Fruit fly (Drosophila melanogaster) whole organism, embryonic: ENCODE measurements around the gene CG43922.
A peak's percentile ranks its signal among the peaks of the same experiment; 100 is the strongest.

ENCODE experiments used
- Adf1 ChIP-seq: fragments of 200-800 bp; sonication (Bioruptor generic); IDR thresholded peaks from 2 replicates; pipeline ENCODE4 v1.3.6; 2022; ENCODE audit warnings: missing biosample characterization, missing genetic modification characterization
- Bteb2 ChIP-seq: fragments of 200-800 bp; sonication (Bioruptor generic); optimal IDR thresholded peaks from 2 replicates; lab custom pipeline; 2016; ENCODE audit warnings: missing biosample characterization, missing genetic modification characterization
- CG10321 ChIP-seq: fragments of 200-800 bp; sonication (Bioruptor generic); IDR thresholded peaks from 2 replicates; pipeline ENCODE4 v1.3.6; 2022; ENCODE audit warnings: missing biosample characterization, missing genetic modification characterization
- CG10543 ChIP-seq: fragments of 200-800 bp; sonication (Bioruptor generic); optimal IDR thresholded peaks from 3 replicates; lab custom pipeline; 2017; ENCODE audit warnings: missing biosample characterization, mild to moderate bottlenecking, missing genetic modification characterization, moderate library complexity
- CG10654 ChIP-seq: fragments of 200-800 bp; sonication (Bioruptor generic); optimal IDR thresholded peaks from 2 replicates; lab custom pipeline; 2016; ENCODE audit warnings: missing biosample characterization, missing genetic modification characterization
- CG11247 ChIP-seq: fragments of 200-800 bp; sonication (Bioruptor generic); IDR thresholded peaks from 2 replicates; pipeline ENCODE4 v1.3.6; 2022; ENCODE audit warnings: missing biosample characterization, missing genetic modification characterization
- CG12236 ChIP-seq: fragments of 200-800 bp; sonication (Bioruptor generic); optimal IDR thresholded peaks from 2 replicates; lab custom pipeline; 2016; ENCODE audit warnings: missing biosample characterization, missing genetic modification characterization
- CG13287 ChIP-seq: fragments of 200-800 bp; sonication (Bioruptor generic); IDR thresholded peaks from 2 replicates; pipeline ENCODE4 v1.3.6; 2022; ENCODE audit warnings: missing biosample characterization, missing genetic modification characterization; ENCODE audit not compliant: partially characterized antibody
- CG14014 ChIP-seq: fragments of 200-800 bp; sonication (Bioruptor generic); IDR thresholded peaks from 2 replicates; pipeline ENCODE4 v1.3.6; 2022; ENCODE audit warnings: missing biosample characterization, missing genetic modification characterization
- CG14050 ChIP-seq: fragments of 200-800 bp; sonication (Bioruptor generic); IDR thresholded peaks from 3 replicates; pipeline ENCODE4 v1.3.6; 2022; ENCODE audit warnings: missing biosample characterization, missing genetic modification characterization
- CG17361 ChIP-seq: fragments of 200-800 bp; sonication (Bioruptor generic); IDR thresholded peaks from 3 replicates; pipeline ENCODE4 v1.3.6; 2022; ENCODE audit warnings: missing biosample characterization, missing genetic modification characterization
- CG30403 ChIP-seq: fragments of 200-800 bp; sonication (Bioruptor generic); optimal IDR thresholded peaks from 3 replicates; lab custom pipeline; 2016; ENCODE audit warnings: missing biosample characterization, missing genetic modification characterization
- CG33557 ChIP-seq: fragments of 200-800 bp; sonication (Bioruptor generic); optimal IDR thresholded peaks from 2 replicates; lab custom pipeline; 2019; ENCODE audit warnings: missing biosample characterization, mild to moderate bottlenecking, missing genetic modification characterization, moderate library complexity
- CG4730 ChIP-seq: fragments of 200-800 bp; sonication (Bioruptor generic); IDR thresholded peaks from 2 replicates; pipeline ENCODE4 v1.3.6; 2022; ENCODE audit warnings: missing biosample characterization, missing genetic modification characterization
- CG4854 ChIP-seq: fragments of 200-800 bp; sonication (Bioruptor generic); optimal IDR thresholded peaks from 2 replicates; lab custom pipeline; 2016; ENCODE audit warnings: missing biosample characterization, missing genetic modification characterization, inconsistent platforms
- CG6683 ChIP-seq: fragments of 200-800 bp; sonication (Bioruptor generic); optimal IDR thresholded peaks from 2 replicates; lab custom pipeline; 2017; ENCODE audit warnings: missing biosample characterization, mild to moderate bottlenecking, missing genetic modification characterization, missing genetic modification reagents
- CG8089 ChIP-seq: fragments of 200-800 bp; sonication (Bioruptor generic); optimal IDR thresholded peaks from 3 replicates; lab custom pipeline; 2016; ENCODE audit warnings: missing biosample characterization, missing genetic modification characterization
- CG8388 ChIP-seq: fragments of 200-800 bp; sonication (Bioruptor generic); optimal IDR thresholded peaks from 2 replicates; lab custom pipeline; 2019; ENCODE audit warnings: missing biosample characterization, mild to moderate bottlenecking, missing genetic modification characterization, moderate library complexity
- CG8478 ChIP-seq: fragments of >200 bp; optimal IDR thresholded peaks from 2 replicates; lab custom pipeline; 2018
- CG9215 ChIP-seq: fragments of 200-800 bp; sonication (Bioruptor generic); IDR thresholded peaks from 2 replicates; pipeline ENCODE4 v1.3.6; 2022; ENCODE audit warnings: missing biosample characterization, missing genetic modification characterization
- CTCF ChIP-seq: fragments of 200-800 bp; sonication (Bioruptor generic); optimal IDR thresholded peaks from 2 replicates; lab custom pipeline; 2017; ENCODE audit warnings: missing biosample characterization, mild to moderate bottlenecking, missing genetic modification characterization, moderate library complexity
- CkIIα-i1 ChIP-seq: fragments of 200-800 bp; sonication (Bioruptor generic); IDR thresholded peaks from 2 replicates; pipeline ENCODE4 v1.3.6; 2022; ENCODE audit warnings: missing biosample characterization, missing genetic modification characterization
- D19A ChIP-seq: fragments of 200-800 bp; optimal IDR thresholded peaks from 3 replicates; lab custom pipeline; 2019; ENCODE audit warnings: missing biosample characterization, mild to moderate bottlenecking, missing genetic modification characterization, moderate library complexity
- Dip2 ChIP-seq: fragments of 200-800 bp; sonication (Bioruptor generic); IDR thresholded peaks from 2 replicates; pipeline ENCODE4 v1.3.6; 2022; ENCODE audit warnings: missing biosample characterization, missing genetic modification characterization
- HmgZ ChIP-seq: fragments of 200-800 bp; sonication (Bioruptor generic); optimal IDR thresholded peaks from 2 replicates; lab custom pipeline; 2018; ENCODE audit warnings: missing biosample characterization, mild to moderate bottlenecking, missing genetic modification characterization
- Mes4 ChIP-seq: fragments of 200-800 bp; sonication (Bioruptor generic); optimal IDR thresholded peaks from 2 replicates; lab custom pipeline; 2016; ENCODE audit warnings: missing biosample characterization, missing genetic modification characterization
- Mrtf ChIP-seq: fragments of 200-800 bp; sonication (Bioruptor generic); IDR thresholded peaks from 3 replicates; pipeline ENCODE4 v1.3.6; 2022; ENCODE audit warnings: missing biosample characterization, missing genetic modification characterization
- ac ChIP-seq: fragments of 200-800 bp; sonication (Bioruptor generic); optimal IDR thresholded peaks from 3 replicates; lab custom pipeline; 2017; ENCODE audit warnings: missing biosample characterization, mild to moderate bottlenecking, missing genetic modification characterization
- al ChIP-seq: fragments of 200-800 bp; sonication (Bioruptor generic); IDR thresholded peaks from 2 replicates; pipeline ENCODE4 v1.3.6; 2022; ENCODE audit warnings: missing biosample characterization, missing genetic modification characterization
- ap ChIP-seq: fragments of 200-800 bp; sonication (Bioruptor generic); IDR thresholded peaks from 2 replicates; pipeline ENCODE4 v1.3.6; 2022; ENCODE audit warnings: missing biosample characterization, missing genetic modification characterization
- ase ChIP-seq: fragments of 200-800 bp; sonication (Bioruptor generic); IDR thresholded peaks from 3 replicates; pipeline ENCODE4 v1.3.6; 2022; ENCODE audit warnings: missing biosample characterization, missing genetic modification characterization
- corto ChIP-seq: fragments of 200-800 bp; sonication (Bioruptor generic); optimal IDR thresholded peaks from 2 replicates; lab custom pipeline; 2016; ENCODE audit warnings: missing biosample characterization, mild to moderate bottlenecking, missing genetic modification characterization, moderate library complexity
- cwo ChIP-seq: fragments of 200-800 bp; sonication (Bioruptor generic); optimal IDR thresholded peaks from 3 replicates; lab custom pipeline; 2017; ENCODE audit warnings: missing biosample characterization, missing genetic modification characterization, mild to moderate bottlenecking, moderate library complexity, missing genetic modification reagents
- danr ChIP-seq: fragments of 200-800 bp; sonication (Bioruptor generic); IDR thresholded peaks from 2 replicates; pipeline ENCODE4 v1.3.6; 2022; ENCODE audit warnings: missing biosample characterization, missing genetic modification characterization
- dmrt99B ChIP-seq: fragments of 200-800 bp; sonication (Bioruptor generic); optimal IDR thresholded peaks from 2 replicates; lab custom pipeline; 2018; ENCODE audit warnings: missing biosample characterization, mild to moderate bottlenecking, missing genetic modification characterization, moderate library complexity
- ems ChIP-seq: fragments of 200-800 bp; sonication (Bioruptor generic); optimal IDR thresholded peaks from 3 replicates; lab custom pipeline; 2016; ENCODE audit warnings: missing biosample characterization, missing genetic modification characterization
- esg ChIP-seq: fragments of 200-800 bp; sonication (Bioruptor generic); conservative IDR thresholded peaks from 2 replicates; pipeline ENCODE4 v1.3.6; 2022; ENCODE audit warnings: missing biosample characterization, missing genetic modification characterization
- fu2 ChIP-seq: fragments of 200-800 bp; sonication (Bioruptor generic); optimal IDR thresholded peaks from 2 replicates; lab custom pipeline; 2016; ENCODE audit warnings: missing biosample characterization, missing genetic modification characterization
- gfzf ChIP-seq: fragments of 200-800 bp; sonication (Bioruptor generic); optimal IDR thresholded peaks from 2 replicates; lab custom pipeline; 2016; ENCODE audit warnings: missing biosample characterization, mild to moderate bottlenecking, missing genetic modification characterization, moderate library complexity
- gro ChIP-seq: fragments of 200-800 bp; sonication (Bioruptor generic); optimal IDR thresholded peaks from 2 replicates; lab custom pipeline; 2016; ENCODE audit warnings: missing biosample characterization, missing genetic modification characterization
- her ChIP-seq: fragments of 200-800 bp; sonication (Bioruptor generic); optimal IDR thresholded peaks from 2 replicates; lab custom pipeline; 2016; ENCODE audit warnings: missing biosample characterization, missing genetic modification characterization
- hkb ChIP-seq, 2 experiments: fragments of 200-800 bp in 1 of 2; fragments of >200 bp in 1 of 2; sonication (Bioruptor generic) in 1 of 2; IDR thresholded peaks in 1 of 2; optimal IDR thresholded peaks in 1 of 2; 2 replicates each; pipeline versions ENCODE4 v1.3.6 to Lab custom; 2017 to 2022; ENCODE audit warnings: missing biosample characterization in 1 of 2, missing genetic modification characterization in 1 of 2
- jigr1 ChIP-seq: fragments of 200-800 bp; sonication (Bioruptor generic); IDR thresholded peaks from 3 replicates; pipeline ENCODE4 v1.3.6; 2022; ENCODE audit warnings: missing biosample characterization, missing genetic modification characterization
- kah ChIP-seq: fragments of 200-800 bp; sonication (Bioruptor generic); optimal IDR thresholded peaks from 2 replicates; lab custom pipeline; 2018; ENCODE audit warnings: missing biosample characterization, mild to moderate bottlenecking, missing genetic modification characterization
- ken ChIP-seq: fragments of 200-800 bp; sonication (Bioruptor generic); IDR thresholded peaks from 3 replicates; pipeline ENCODE4 v1.3.6; 2022; ENCODE audit warnings: missing biosample characterization, missing genetic modification characterization
- kni ChIP-seq: fragments of 200-800 bp; sonication (Bioruptor generic); optimal IDR thresholded peaks from 3 replicates; lab custom pipeline; 2017; ENCODE audit warnings: mild to moderate bottlenecking, missing biosample characterization, missing genetic modification reagents, missing genetic modification characterization
- mld ChIP-seq: fragments of 200-800 bp; sonication (Bioruptor generic); IDR thresholded peaks from 3 replicates; pipeline ENCODE4 v1.3.6; 2022; ENCODE audit warnings: missing biosample characterization, missing genetic modification characterization; ENCODE audit not compliant: partially characterized antibody
- pfk ChIP-seq: fragments of 200-800 bp; sonication (Bioruptor generic); optimal IDR thresholded peaks from 2 replicates; lab custom pipeline; 2018; ENCODE audit warnings: missing biosample characterization, mild to moderate bottlenecking, missing genetic modification characterization, moderate library complexity
- psq ChIP-seq: fragments of 200-800 bp; sonication (Bioruptor generic); optimal IDR thresholded peaks from 2 replicates; lab custom pipeline; 2017; ENCODE audit warnings: missing biosample characterization, missing genetic modification characterization
- ssp ChIP-seq: fragments of 200-800 bp; sonication (Bioruptor generic); IDR thresholded peaks from 2 replicates; pipeline ENCODE4 v1.3.6; 2022; ENCODE audit warnings: missing biosample characterization, missing genetic modification characterization
- tap ChIP-seq: fragments of 200-800 bp; optimal IDR thresholded peaks from 3 replicates; lab custom pipeline; 2019; ENCODE audit warnings: missing biosample characterization, mild to moderate bottlenecking, missing genetic modification characterization, moderate library complexity
- tio ChIP-seq: fragments of 200-800 bp; sonication (Bioruptor generic); optimal IDR thresholded peaks from 2 replicates; lab custom pipeline; 2017; ENCODE audit warnings: missing biosample characterization, missing genetic modification characterization, inconsistent platforms

CG43922 gene

dm6 chr2L:6351809-6352182 lies 43.2 kb upstream of the CG43922 start:
- TF ChIP-seq dmrt99B (tag; lab: Kevin White, UChicago) (peak; percentile 92), al (GFP tag; lab: Robert Waterston, UW) (peak; percentile 82), CG10654 (peak; percentile 72), CkIIα-i1 (GFP tag; lab: Robert Waterston, UW) (no peak), pfk (GFP tag; lab: Kevin White, UChicago) (no peak), CG10321 (GFP tag; lab: Robert Waterston, UW) (no peak), kah (GFP tag; lab: Kevin White, UChicago) (peak; percentile 33), CG11247 (GFP tag; lab: Robert Waterston, UW) (peak; percentile 81), CG8478 (lab: Kevin White, UChicago) (no peak), ase (GFP tag; lab: Robert Waterston, UW) (peak; percentile 55; the same call in 2 of the 3 replicates), cwo (GFP tag; lab: Kevin White, UChicago) (peak; percentile 98), CG33557 (GFP tag; lab: Kevin White, UChicago) (no peak), Adf1 (GFP tag; lab: Robert Waterston, UW) (peak; percentile 65), CG14014 (GFP tag; lab: Robert Waterston, UW) (peak; percentile 92), hkb (optimal IDR thresholded peaks at IDR 0.05; lab: Kevin White, UChicago) (no peak), hkb (GFP tag; IDR thresholded peaks at IDR 0.05; lab: Robert Waterston, UW) (peak; percentile 71), CG14050 (GFP tag; lab: Robert Waterston, UW) (peak; percentile 70; the same call in 2 of the 3 replicates), CG8388 (GFP tag; lab: Kevin White, UChicago) (peak; percentile 39), CG4730 (GFP tag; lab: Robert Waterston, UW) (peak; percentile 74), Mes4 (GFP tag; lab: Kevin White, UChicago) (peak; percentile 16), psq (GFP tag; lab: Kevin White, UChicago) (no peak), HmgZ (tag; lab: Kevin White, UChicago) (peak; percentile 85), Bteb2 (GFP tag; lab: Kevin White, UChicago) (peak; percentile 80), gfzf (no peak), ac (GFP tag; lab: Kevin White, UChicago) (no peak), esg (peak; percentile 90), her (GFP tag; lab: Kevin White, UChicago) (peak; percentile 75), CG4854 (peak; percentile 50), Mrtf (GFP tag; lab: Robert Waterston, UW) (peak; percentile 82), ems (GFP tag; lab: Kevin White, UChicago) (peak; percentile 89), CG8089 (GFP tag; lab: Kevin White, UChicago) (peak; percentile 37), D19A (tag; lab: Kevin White, UChicago) (peak; percentile 75), ken (GFP tag; lab: Robert Waterston, UW) (peak; percentile 62; the same call in 2 of the 3 replicates), CTCF (GFP tag; lab: Kevin White, UChicago) (no peak), CG17361 (GFP tag; lab: Robert Waterston, UW) (peak; percentile 71; the same call in 2 of the 3 replicates), CG10543 (GFP tag; lab: Kevin White, UChicago) (peak; percentile 90), ssp (GFP tag; lab: Robert Waterston, UW) (peak; percentile 81), kni (GFP tag; lab: Kevin White, UChicago) (peak; percentile 16), ap (GFP tag; lab: Robert Waterston, UW) (peak; percentile 53), gro (GFP tag; lab: Kevin White, UChicago) (peak; percentile 83), CG13287 (no peak), tio (GFP tag; lab: Kevin White, UChicago) (peak; percentile 76), corto (GFP tag; lab: Kevin White, UChicago) (no peak), jigr1 (GFP tag; lab: Robert Waterston, UW) (peak; percentile 79; the same call in 2 of the 3 replicates), CG12236 (GFP tag; lab: Kevin White, UChicago) (peak; percentile 29), fu2 (GFP tag; lab: Kevin White, UChicago) (peak; percentile 77), tap (tag; lab: Kevin White, UChicago) (peak; percentile 78), danr (GFP tag; lab: Robert Waterston, UW) (peak; percentile 84), CG6683 (GFP tag; lab: Kevin White, UChicago) (peak; percentile 54), CG30403 (GFP tag; lab: Kevin White, UChicago) (peak; percentile 93), Dip2 (no peak), mld (no peak), CG9215 (GFP tag; lab: Robert Waterston, UW) (peak; percentile 91)
